Fruit fly (Drosophila melanogaster) whole organism, embryonic: Measurements from ENCODE around the gene melt.

Source experiments
- Aef1 ChIP-seq: fragments of 200-800 bp; sonication (Bioruptor generic); IDR thresholded peaks from 3 replicates; pipeline ENCODE4 v1.3.6; 2022; ENCODE audit warnings: missing biosample characterization, missing genetic modification characterization
- Antp ChIP-seq: fragments of 200-800 bp; sonication (Bioruptor generic); optimal IDR thresholded peaks from 3 replicates; lab custom pipeline; 2016; ENCODE audit warnings: missing biosample characterization, missing genetic modification characterization
- Atf-2 ChIP-seq: fragments of 200-800 bp; sonication (Bioruptor generic); optimal IDR thresholded peaks from 2 replicates; lab custom pipeline; 2016; ENCODE audit warnings: missing biosample characterization, missing genetic modification characterization
- Awh ChIP-seq: fragments of 200-800 bp; sonication (Bioruptor generic); IDR thresholded peaks from 2 replicates; pipeline ENCODE4, ENCODE4 v1.3.6; 2022; ENCODE audit warnings: missing biosample characterization, missing genetic modification characterization
- B-H2 ChIP-seq: fragments of 200-800 bp; sonication (Bioruptor generic); optimal IDR thresholded peaks from 2 replicates; lab custom pipeline; 2018; ENCODE audit warnings: missing biosample characterization, mild to moderate bottlenecking, missing genetic modification characterization
- BEAF-32 ChIP-seq: fragments of 200-800 bp; sonication (Bioruptor generic); optimal IDR thresholded peaks from 3 replicates; lab custom pipeline; 2017; ENCODE audit warnings: missing biosample characterization, missing genetic modification characterization, mild to moderate bottlenecking, moderate library complexity, missing genetic modification reagents
- CG10543 ChIP-seq: fragments of 200-800 bp; sonication (Bioruptor generic); optimal IDR thresholded peaks from 3 replicates; lab custom pipeline; 2017; ENCODE audit warnings: missing biosample characterization, mild to moderate bottlenecking, missing genetic modification characterization, moderate library complexity
- CG12155 ChIP-seq: fragments of 200-800 bp; sonication (Bioruptor generic); optimal IDR thresholded peaks from 3 replicates; lab custom pipeline; 2016; ENCODE audit warnings: missing biosample characterization, missing genetic modification characterization
- CG13775 ChIP-seq: fragments of 200-800 bp; sonication (Bioruptor generic); optimal IDR thresholded peaks from 3 replicates; lab custom pipeline; 2017; ENCODE audit warnings: missing biosample characterization, mild to moderate bottlenecking, missing genetic modification characterization
- CG14667 ChIP-seq: fragments of 200-800 bp; sonication (Bioruptor generic); IDR thresholded peaks from 2 replicates; pipeline ENCODE4 v1.3.6; 2022; ENCODE audit warnings: missing biosample characterization, missing genetic modification characterization
- CG15514 ChIP-seq: fragments of 200-800 bp; sonication (Bioruptor generic); optimal IDR thresholded peaks from 3 replicates; lab custom pipeline; 2017; ENCODE audit warnings: missing biosample characterization, missing genetic modification characterization, mild to moderate bottlenecking, moderate library complexity, missing genetic modification reagents
- CG2199 ChIP-seq: fragments of 200-800 bp; sonication (Bioruptor generic); IDR thresholded peaks from 3 replicates; pipeline ENCODE4 v1.3.6; 2022; ENCODE audit warnings: missing biosample characterization, missing genetic modification characterization
- CG42726 ChIP-seq: fragments of 200-800 bp; sonication (Bioruptor generic); IDR thresholded peaks from 2 replicates; pipeline ENCODE4 v1.3.6; 2022; ENCODE audit warnings: missing biosample characterization, missing genetic modification characterization; ENCODE audit not compliant: partially characterized antibody
- CG5953 ChIP-seq: fragments of 200-800 bp; sonication (Bioruptor generic); IDR thresholded peaks from 2 replicates; pipeline ENCODE4 v1.3.6; 2022; ENCODE audit warnings: missing biosample characterization, missing genetic modification characterization
- CG6272 ChIP-seq: fragments of 200-800 bp; sonication (Bioruptor generic); IDR thresholded peaks from 2 replicates; pipeline ENCODE4 v1.3.6; 2022; ENCODE audit warnings: missing biosample characterization, missing genetic modification characterization
- CG6689 ChIP-seq: fragments of 200-800 bp; sonication (Bioruptor generic); IDR thresholded peaks from 2 replicates; pipeline ENCODE4 v1.3.6; 2022; ENCODE audit warnings: missing biosample characterization, missing genetic modification characterization
- CG8359 ChIP-seq: fragments of 200-800 bp; sonication (Bioruptor generic); optimal IDR thresholded peaks from 2 replicates; lab custom pipeline; 2017; ENCODE audit warnings: missing biosample characterization, mild to moderate bottlenecking, missing genetic modification characterization, borderline replicate concordance
- CG9727 ChIP-seq: fragments of 200-800 bp; sonication (Bioruptor generic); optimal IDR thresholded peaks from 3 replicates; lab custom pipeline; 2017; ENCODE audit warnings: missing biosample characterization, mild to moderate bottlenecking, missing genetic modification characterization
- D19A ChIP-seq: fragments of 200-800 bp; optimal IDR thresholded peaks from 3 replicates; lab custom pipeline; 2019; ENCODE audit warnings: missing biosample characterization, mild to moderate bottlenecking, missing genetic modification characterization, moderate library complexity
- ERR ChIP-seq: fragments of 200-800 bp; sonication (Bioruptor generic); optimal IDR thresholded peaks from 2 replicates; lab custom pipeline; 2016; ENCODE audit warnings: missing biosample characterization, missing genetic modification characterization
- H2.0 ChIP-seq: fragments of 200-800 bp; sonication (Bioruptor generic); IDR thresholded peaks from 2 replicates; pipeline ENCODE4 v1.3.6; 2022; ENCODE audit warnings: missing biosample characterization, missing genetic modification characterization
- Hmr ChIP-seq: fragments of 200-800 bp; sonication (Bioruptor generic); optimal IDR thresholded peaks from 3 replicates; lab custom pipeline; 2017; ENCODE audit warnings: mild to moderate bottlenecking, missing biosample characterization, missing genetic modification reagents, missing genetic modification characterization
- Lim3 ChIP-seq: fragments of 200-800 bp; sonication (Bioruptor generic); IDR thresholded peaks from 2 replicates; pipeline ENCODE4 v1.3.6; 2022; ENCODE audit warnings: missing biosample characterization, missing genetic modification characterization
- Max ChIP-seq: fragments of 200-800 bp; sonication (Bioruptor generic); optimal IDR thresholded peaks from 2 replicates; lab custom pipeline; 2016; ENCODE audit warnings: missing biosample characterization, mild to moderate bottlenecking, missing genetic modification characterization
- Meics ChIP-seq: fragments of 200-800 bp; sonication (Bioruptor generic); optimal IDR thresholded peaks from 2 replicates; lab custom pipeline; 2017; ENCODE audit warnings: missing biosample characterization, mild to moderate bottlenecking, missing genetic modification characterization
- Myb ChIP-seq: fragments of 200-800 bp; sonication (Bioruptor generic); optimal IDR thresholded peaks from 2 replicates; lab custom pipeline; 2016; ENCODE audit warnings: missing biosample characterization, missing genetic modification characterization
- Scr ChIP-seq: fragments of 200-800 bp; sonication (Bioruptor generic); IDR thresholded peaks from 2 replicates; pipeline ENCODE4 v1.3.6; 2022; ENCODE audit warnings: missing biosample characterization, missing genetic modification characterization; ENCODE audit not compliant: partially characterized antibody
- Side ChIP-seq: fragments of 200-800 bp; sonication (Bioruptor generic); optimal IDR thresholded peaks from 2 replicates; lab custom pipeline; 2016; ENCODE audit warnings: missing biosample characterization, missing genetic modification characterization
- Sry-δ ChIP-seq: fragments of 200-800 bp; sonication (Bioruptor generic); optimal IDR thresholded peaks from 2 replicates; lab custom pipeline; 2016; ENCODE audit warnings: missing biosample characterization, missing genetic modification characterization
- Tbp ChIP-seq: fragments of >200 bp; optimal IDR thresholded peaks from 2 replicates; lab custom pipeline; 2018; ENCODE audit warnings: missing biosample characterization, missing genetic modification characterization
- Vsx1 ChIP-seq: fragments of 200-800 bp; sonication (Bioruptor generic); optimal IDR thresholded peaks from 2 replicates; lab custom pipeline; 2017; ENCODE audit warnings: missing biosample characterization, mild to moderate bottlenecking, missing genetic modification characterization, missing genetic modification reagents
- amos ChIP-seq: fragments of 200-800 bp; sonication (Bioruptor generic); IDR thresholded peaks from 2 replicates; pipeline ENCODE4 v1.3.6; 2022; ENCODE audit warnings: missing biosample characterization, missing genetic modification characterization; ENCODE audit not compliant: partially characterized antibody
- ash1 ChIP-seq: fragments of 200-800 bp; sonication (Bioruptor generic); optimal IDR thresholded peaks from 2 replicates; lab custom pipeline; 2018; ENCODE audit warnings: missing biosample characterization, mild to moderate bottlenecking, missing genetic modification characterization
- cg ChIP-seq: fragments of 200-800 bp; sonication (Bioruptor generic); optimal IDR thresholded peaks from 3 replicates; lab custom pipeline; 2019; ENCODE audit warnings: missing biosample characterization, mild to moderate bottlenecking, missing genetic modification characterization, moderate library complexity
- chn ChIP-seq: fragments of 200-800 bp; sonication (Bioruptor generic); optimal IDR thresholded peaks from 2 replicates; lab custom pipeline; 2016; ENCODE audit warnings: missing biosample characterization, missing genetic modification characterization
- ewg ChIP-seq: fragments of 200-800 bp; sonication (Bioruptor generic); optimal IDR thresholded peaks from 3 replicates; lab custom pipeline; 2017; ENCODE audit warnings: mild to moderate bottlenecking, missing biosample characterization, missing genetic modification reagents, missing genetic modification characterization
- gce ChIP-seq: fragments of 200-800 bp; sonication (Bioruptor generic); IDR thresholded peaks from 3 replicates; pipeline ENCODE4 v1.3.6; 2022; ENCODE audit warnings: missing biosample characterization, missing genetic modification characterization
- gsb-n ChIP-seq: fragments of 200-800 bp; sonication (Bioruptor generic); optimal IDR thresholded peaks from 3 replicates; lab custom pipeline; 2018; ENCODE audit warnings: missing biosample characterization, mild to moderate bottlenecking, missing genetic modification characterization
- inv ChIP-seq: fragments of 200-800 bp; sonication (Bioruptor generic); IDR thresholded peaks from 2 replicates; pipeline ENCODE4 v1.3.6; 2022; ENCODE audit warnings: missing biosample characterization, missing genetic modification characterization; ENCODE audit not compliant: partially characterized antibody
- lola ChIP-seq, 3 experiments: fragments of >200 bp in 2 of 3; fragments of 200-800 bp in 1 of 3; sonication (Bioruptor generic) in 1 of 3; optimal IDR thresholded peaks; 2 replicates each; lab custom pipeline; 2017 to 2019; ENCODE audit warnings: missing biosample characterization in 3 of 3, missing genetic modification characterization in 3 of 3, mild to moderate bottlenecking in 1 of 3, moderate library complexity in 1 of 3
- maf-S ChIP-seq: fragments of 200-800 bp; sonication (Bioruptor generic); optimal IDR thresholded peaks from 2 replicates; lab custom pipeline; 2016; ENCODE audit warnings: missing biosample characterization, missing genetic modification characterization
- oc ChIP-seq: fragments of 200-800 bp; sonication (Bioruptor generic); optimal IDR thresholded peaks from 2 replicates; lab custom pipeline; 2018; ENCODE audit warnings: missing biosample characterization, mild to moderate bottlenecking, missing genetic modification characterization, moderate library complexity
- pb ChIP-seq: fragments of 200-800 bp; sonication (Bioruptor generic); optimal IDR thresholded peaks from 3 replicates; lab custom pipeline; 2016; ENCODE audit warnings: missing biosample characterization, missing genetic modification characterization
- pho ChIP-seq: fragments of 200-800 bp; sonication (Bioruptor generic); optimal IDR thresholded peaks from 2 replicates; lab custom pipeline; 2016; ENCODE audit warnings: missing biosample characterization, missing genetic modification characterization
- repo ChIP-seq: fragments of 200-800 bp; sonication (Bioruptor generic); optimal IDR thresholded peaks from 2 replicates; lab custom pipeline; 2016; ENCODE audit warnings: missing biosample characterization, missing genetic modification characterization
- salm ChIP-seq: fragments of 200-800 bp; sonication (Bioruptor generic); optimal IDR thresholded peaks from 2 replicates; lab custom pipeline; 2018; ENCODE audit warnings: missing biosample characterization, mild to moderate bottlenecking, missing genetic modification characterization
- sens ChIP-seq: fragments of 200-800 bp; sonication (Bioruptor generic); peaks from one replicate; lab custom pipeline; 2016; ENCODE audit warnings: missing biosample characterization, missing genetic modification characterization
- seq ChIP-seq: fragments of 200-800 bp; sonication (Bioruptor generic); IDR thresholded peaks from 2 replicates; pipeline ENCODE4 v1.3.6; 2022; ENCODE audit warnings: missing biosample characterization, missing genetic modification characterization
- slbo ChIP-seq: fragments of 200-800 bp; sonication (Bioruptor generic); IDR thresholded peaks from 2 replicates; pipeline ENCODE4 v1.3.6; 2022; ENCODE audit warnings: missing biosample characterization, missing genetic modification characterization
- toy ChIP-seq: fragments of 200-800 bp; sonication (Bioruptor generic); IDR thresholded peaks from 2 replicates; pipeline ENCODE4 v1.3.6; 2022; ENCODE audit warnings: missing biosample characterization, missing genetic modification characterization
- zfh1 ChIP-seq: fragments of 200-800 bp; sonication (Bioruptor generic); IDR thresholded peaks from 3 replicates; pipeline ENCODE4 v1.3.6; 2022; ENCODE audit warnings: missing biosample characterization, missing genetic modification characterization

The melt gene

DNA sequence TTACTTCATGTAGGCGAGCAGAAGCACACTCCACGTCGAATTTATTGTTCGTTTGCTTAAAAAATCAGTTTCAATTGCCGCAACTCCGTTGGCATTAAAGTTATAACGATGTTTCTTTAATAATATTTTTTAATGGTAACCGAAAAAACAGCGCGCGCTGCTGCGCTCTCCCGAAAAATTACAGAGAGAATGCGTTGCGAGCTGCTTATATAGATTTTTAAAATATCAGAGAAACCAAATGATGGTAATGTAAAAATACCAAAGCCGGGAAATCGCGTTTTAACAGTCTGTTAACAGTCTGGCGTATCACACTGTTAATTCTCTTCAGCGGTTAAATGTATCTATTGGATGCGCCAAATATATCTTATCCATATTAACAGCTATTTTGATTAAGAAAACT, 22.6 kb downstream of the melt start, which contains the start of gene corn (continued):
- TF ChIP-seq CG6689 (GFP tag; lab: Robert Waterston, UW): no peak
- TF ChIP-seq H2.0 (GFP tag; lab: Robert Waterston, UW): no peak
- TF ChIP-seq gce (GFP tag; lab: Robert Waterston, UW): no peak
- no peak for TF ChIP-seq CG12155
- no peak for TF ChIP-seq cg
- TF ChIP-seq oc (tag; lab: Kevin White, UChicago): no peak
- TF ChIP-seq sens (GFP tag; lab: Kevin White, UChicago): peak; percentile 90
- TF ChIP-seq Aef1 (GFP tag; lab: Robert Waterston, UW): no peak
- TF ChIP-seq pho (GFP tag; lab: Kevin White, UChicago): no peak
- no peak for TF ChIP-seq Sry-δ (GFP tag; lab: Kevin White, UChicago)
- TF ChIP-seq Atf-2: no peak
- TF ChIP-seq inv (GFP tag; lab: Robert Waterston, UW): no peak
- peak; percentile 23 for TF ChIP-seq Meics (GFP tag; lab: Kevin White, UChicago)
- no peak for TF ChIP-seq CG13775 (GFP tag; lab: Kevin White, UChicago)
- TF ChIP-seq repo (GFP tag; lab: Kevin White, UChicago): no peak
- peak; percentile 42; the same call in 1 of the 2 replicates for TF ChIP-seq amos (GFP tag; lab: Robert Waterston, UW)
- no peak for TF ChIP-seq Myb (GFP tag; lab: Kevin White, UChicago)
- no peak for TF ChIP-seq Vsx1 (GFP tag; lab: Kevin White, UChicago)
- no peak for TF ChIP-seq lola (GFP tag; optimal IDR thresholded peaks at IDR 0.05; lab: Kevin White, UChicago)
- peak; percentile 0 for TF ChIP-seq B-H2 (GFP tag; lab: Kevin White, UChicago)
- TF ChIP-seq CG6272 (GFP tag; lab: Robert Waterston, UW): no peak
- no peak for TF ChIP-seq Max
- TF ChIP-seq Awh (GFP tag; lab: Robert Waterston, UW): no peak
- TF ChIP-seq CG5953 (GFP tag; lab: Robert Waterston, UW): no peak
- TF ChIP-seq toy (GFP tag; lab: Robert Waterston, UW): no peak
- peak; percentile 5 for TF ChIP-seq BEAF-32 (GFP tag; lab: Kevin White, UChicago)
- no peak for TF ChIP-seq Lim3
- no peak for TF ChIP-seq CG8359
- TF ChIP-seq gsb-n (tag; lab: Kevin White, UChicago): no peak
- no peak for TF ChIP-seq maf-S (GFP tag; lab: Kevin White, UChicago)
- TF ChIP-seq Hmr (GFP tag; lab: Kevin White, UChicago): no peak
- TF ChIP-seq CG15514: peak; percentile 11
- TF ChIP-seq D19A (tag; lab: Kevin White, UChicago): no peak
- TF ChIP-seq ERR (GFP tag; lab: Kevin White, UChicago): no peak
- TF ChIP-seq zfh1 (GFP tag; lab: Robert Waterston, UW): 0 out of 3 replicates have a peak, but pooled peaks have one; percentile 35
- peak; percentile 42; the same call in 1 of the 2 replicates for TF ChIP-seq CG42726 (GFP tag; lab: Robert Waterston, UW)
- no peak for TF ChIP-seq seq (GFP tag; lab: Robert Waterston, UW)
- TF ChIP-seq Tbp (GFP tag; lab: Kevin White, UChicago): peak; percentile 29
- TF ChIP-seq CG2199 (GFP tag; lab: Robert Waterston, UW): no peak
- TF ChIP-seq chn (GFP tag; lab: Kevin White, UChicago): no peak
- TF ChIP-seq ash1 (GFP tag; lab: Kevin White, UChicago): no peak
- TF ChIP-seq pb: no peak
- no peak for TF ChIP-seq salm (tag; lab: Kevin White, UChicago)
- TF ChIP-seq CG9727 (GFP tag; lab: Kevin White, UChicago): no peak
- TF ChIP-seq Side (GFP tag; lab: Kevin White, UChicago): no peak
- no peak for TF ChIP-seq CG10543
- no peak for TF ChIP-seq slbo (GFP tag; lab: Robert Waterston, UW)
- TF ChIP-seq ewg (GFP tag; lab: Kevin White, UChicago): peak; percentile 4
- TF ChIP-seq Scr: 0 out of 2 replicates have a peak, but pooled peaks have one; percentile 8
- no peak for TF ChIP-seq Antp (GFP tag; lab: Kevin White, UChicago)
- no peak for TF ChIP-seq CG14667 (GFP tag; lab: Robert Waterston, UW)
